Worm (Caenorhabditis elegans) whole organism, L3 larva: ENCODE results near the gene shn-1.

Source experiments
- elt-2 ChIP-seq: sonication (generic microtip); optimal IDR thresholded peaks from 2 replicates; lab custom pipeline; 2016; ENCODE audit warnings: missing genetic modification reagents, mild to moderate bottlenecking, missing genetic modification characterization, missing compliant biosample characterization
- fos-1 ChIP-seq: fragments of 150-350 bp; optimal IDR thresholded peaks from 2 replicates; lab custom pipeline; 2014; ENCODE audit warnings: missing biosample characterization, missing genetic modification characterization
- lin-39 ChIP-seq: fragments of 150-350 bp; optimal IDR thresholded peaks from 2 replicates; lab custom pipeline; 2018; ENCODE audit warnings: missing biosample characterization, missing genetic modification reagents, missing genetic modification characterization
- nhr-237 ChIP-seq: fragments of 150-350 bp; optimal IDR thresholded peaks from 2 replicates; lab custom pipeline; 2014; ENCODE audit warnings: missing biosample characterization, missing genetic modification characterization
- nhr-76 ChIP-seq: fragments of 150-350 bp; sonication (generic microtip); optimal IDR thresholded peaks from 5 replicates; lab custom pipeline; 2014; ENCODE audit warnings: missing biosample characterization, missing genetic modification characterization
- skn-1 ChIP-seq: fragments of 150-350 bp; optimal IDR thresholded peaks from 2 replicates; lab custom pipeline; 2014; ENCODE audit warnings: missing biosample characterization, missing genetic modification characterization
- snpc-4 ChIP-seq: fragments of 150-350 bp; optimal IDR thresholded peaks from 2 replicates; lab custom pipeline; 2014; ENCODE audit warnings: missing biosample characterization, missing genetic modification characterization
- ztf-4 ChIP-seq: fragments of 150-350 bp; optimal IDR thresholded peaks from 2 replicates; lab custom pipeline; 2014; ENCODE audit warnings: missing biosample characterization, missing genetic modification characterization

DNA sequence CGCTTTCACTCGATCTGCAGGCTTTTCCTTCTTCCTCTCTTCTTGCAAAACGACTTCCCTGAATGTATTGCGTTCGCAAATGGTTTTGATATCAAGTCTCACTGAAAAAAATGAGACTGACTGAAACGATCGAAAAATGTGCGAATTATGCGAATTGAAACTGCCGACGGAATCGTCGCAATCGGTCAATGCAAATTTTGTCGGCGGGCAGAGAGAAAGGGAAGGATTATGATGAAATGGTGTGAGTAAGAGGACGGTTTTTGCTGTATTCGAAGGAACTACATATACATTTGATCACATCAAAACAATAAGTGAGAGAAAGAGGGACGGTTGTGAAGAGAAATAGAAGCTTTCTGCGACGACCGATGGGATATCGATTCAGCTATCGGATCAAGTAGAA is 24.9 kb upstream of the shn-1 start, which contains the start of gene C05D12.1:
- TF ChIP-seq skn-1 (no peak), elt-2 (tag; lab: Kevin White, UChicago) (no peak), lin-39 (tag; lab: Kevin White, UChicago) (no peak), fos-1 (tag; lab: Kevin White, UChicago) (no peak), ztf-4 (tag; lab: Kevin White, UChicago) (no peak), nhr-237 (tag; lab: Kevin White, UChicago) (no peak), snpc-4 (tag; lab: Kevin White, UChicago) (no peak), nhr-76 (tag; lab: Kevin White, UChicago) (no peak)
